Worm (Caenorhabditis elegans) whole organism, mixed stage, embryonic: ENCODE measurements around the gene npr-36.

ENCODE experiments used
- M03D4.4 ChIP-seq: sonication (generic microtip); optimal IDR thresholded peaks from 2 replicates; lab custom pipeline; 2017; ENCODE audit warnings: mild to moderate bottlenecking, missing genetic modification characterization, missing compliant biosample characterization
- bed-3 ChIP-seq: fragments of 200-800 bp; sonication (Bioruptor generic); optimal IDR thresholded peaks from 3 replicates; lab custom pipeline; 2018; ENCODE audit warnings: mild to moderate bottlenecking, missing genetic modification characterization, moderate library complexity, missing compliant biosample characterization
- blmp-1 ChIP-seq: fragments of 150-350 bp; optimal IDR thresholded peaks from 2 replicates; lab custom pipeline; 2014; ENCODE audit warnings: missing biosample characterization, missing genetic modification characterization
- ceh-39 ChIP-seq: fragments of 150-350 bp; optimal IDR thresholded peaks from 2 replicates; lab custom pipeline; 2014; ENCODE audit warnings: missing biosample characterization, missing genetic modification characterization
- ceh-43 ChIP-seq: fragments of 200-800 bp; sonication (Bioruptor generic); optimal IDR thresholded peaks from 2 replicates; lab custom pipeline; 2018; ENCODE audit warnings: mild to moderate bottlenecking, missing genetic modification characterization, moderate library complexity, missing compliant biosample characterization
- ceh-83 ChIP-seq: fragments of 200-800 bp; sonication (Bioruptor generic); optimal IDR thresholded peaks from 2 replicates; lab custom pipeline; 2018; ENCODE audit warnings: mild to moderate bottlenecking, missing genetic modification characterization, missing compliant biosample characterization
- ces-1 ChIP-seq: fragments of 150-350 bp; optimal IDR thresholded peaks from 2 replicates; lab custom pipeline; 2014; ENCODE audit warnings: missing biosample characterization, missing genetic modification reagents, missing genetic modification characterization
- cnd-1 ChIP-seq: fragments of 200-800 bp; sonication (Bioruptor generic); optimal IDR thresholded peaks from 2 replicates; lab custom pipeline; 2018; ENCODE audit warnings: mild to moderate bottlenecking, missing genetic modification characterization, missing compliant biosample characterization
- drap-1 ChIP-seq: fragments of 200-800 bp; sonication (Bioruptor generic); optimal IDR thresholded peaks from 3 replicates; lab custom pipeline; 2018; ENCODE audit warnings: mild to moderate bottlenecking, missing genetic modification characterization, missing compliant biosample characterization
- flh-1 ChIP-seq: fragments of 200-800 bp; sonication (Bioruptor generic); optimal IDR thresholded peaks from 2 replicates; lab custom pipeline; 2018; ENCODE audit warnings: mild to moderate bottlenecking, missing genetic modification characterization, moderate library complexity, missing compliant biosample characterization
- ham-2 ChIP-seq: fragments of 200-800 bp; sonication (Bioruptor generic); optimal IDR thresholded peaks from 2 replicates; lab custom pipeline; 2018; ENCODE audit warnings: mild to moderate bottlenecking, missing genetic modification characterization, missing compliant biosample characterization
- hlh-1 ChIP-seq: fragments of 150-350 bp; optimal IDR thresholded peaks from 2 replicates; lab custom pipeline; 2014; ENCODE audit warnings: missing biosample characterization, missing genetic modification reagents, missing genetic modification characterization
- lin-13 ChIP-seq: fragments of 150-350 bp; optimal IDR thresholded peaks from 2 replicates; lab custom pipeline; 2014; ENCODE audit warnings: missing biosample characterization, missing genetic modification characterization
- lin-32 ChIP-seq: fragments of 200-800 bp; sonication (Bioruptor generic); optimal IDR thresholded peaks from 2 replicates; lab custom pipeline; 2018; ENCODE audit warnings: mild to moderate bottlenecking, missing genetic modification characterization, missing compliant biosample characterization
- lsy-2 ChIP-seq: fragments of 150-350 bp; optimal IDR thresholded peaks from 2 replicates; lab custom pipeline; 2014; ENCODE audit warnings: missing biosample characterization, missing genetic modification characterization
- mab-5 ChIP-seq: fragments of 150-350 bp; optimal IDR thresholded peaks from 2 replicates; lab custom pipeline; 2014; ENCODE audit warnings: missing biosample characterization, missing genetic modification characterization
- mep-1 ChIP-seq: fragments of 150-350 bp; optimal IDR thresholded peaks from 2 replicates; lab custom pipeline; 2017; ENCODE audit warnings: missing biosample characterization, missing genetic modification reagents, missing genetic modification characterization, inconsistent platforms
- mls-2 ChIP-seq: sonication (generic microtip); optimal IDR thresholded peaks from 2 replicates; lab custom pipeline; 2016; ENCODE audit warnings: mild to moderate bottlenecking, missing genetic modification characterization, moderate library complexity, missing compliant biosample characterization
- nhr-12 ChIP-seq: fragments of 150-350 bp; optimal IDR thresholded peaks from 2 replicates; lab custom pipeline; 2014; ENCODE audit warnings: missing biosample characterization, missing genetic modification characterization
- nhr-2 ChIP-seq: fragments of 150-350 bp; optimal IDR thresholded peaks from 2 replicates; lab custom pipeline; 2014; ENCODE audit warnings: missing biosample characterization, missing genetic modification characterization
- nhr-237 ChIP-seq: fragments of 150-350 bp; optimal IDR thresholded peaks from 2 replicates; lab custom pipeline; 2014; ENCODE audit warnings: missing biosample characterization, missing genetic modification characterization
- nhr-28 ChIP-seq: fragments of 150-350 bp; optimal IDR thresholded peaks from 2 replicates; lab custom pipeline; 2014; ENCODE audit warnings: missing biosample characterization, missing genetic modification characterization
- nhr-76 ChIP-seq: sonication (generic microtip); optimal IDR thresholded peaks from 2 replicates; lab custom pipeline; 2017; ENCODE audit warnings: missing biosample characterization, missing genetic modification characterization
- sem-2 ChIP-seq: fragments of 200-800 bp; sonication (Bioruptor generic); optimal IDR thresholded peaks from 2 replicates; lab custom pipeline; 2018; ENCODE audit warnings: mild to moderate bottlenecking, missing genetic modification characterization, missing compliant biosample characterization
- snpc-4 ChIP-seq: fragments of 150-350 bp; optimal IDR thresholded peaks from 2 replicates; lab custom pipeline; 2014; ENCODE audit warnings: missing biosample characterization, missing genetic modification characterization
- sptf-1 ChIP-seq: sonication (generic microtip); optimal IDR thresholded peaks from 2 replicates; lab custom pipeline; 2017; ENCODE audit warnings: mild to moderate bottlenecking, missing genetic modification characterization, moderate library complexity, missing compliant biosample characterization
- unc-120 ChIP-seq: sonication (generic microtip); optimal IDR thresholded peaks from 2 replicates; lab custom pipeline; 2017; ENCODE audit warnings: missing genetic modification characterization, missing compliant biosample characterization; ENCODE audit not compliant: poor library complexity, severe bottlenecking
- unc-62 ChIP-seq: fragments of 150-350 bp; optimal IDR thresholded peaks from 2 replicates; lab custom pipeline; 2014; ENCODE audit warnings: missing biosample characterization, missing genetic modification reagents, missing genetic modification characterization
- zip-8 ChIP-seq: fragments of 150-350 bp; optimal IDR thresholded peaks from 2 replicates; lab custom pipeline; 2014; ENCODE audit warnings: missing biosample characterization, missing genetic modification characterization
- ztf-11 ChIP-seq: fragments of 150-350 bp; optimal IDR thresholded peaks from 2 replicates; lab custom pipeline; 2014; ENCODE audit warnings: missing biosample characterization, missing genetic modification characterization

The npr-36 gene

DNA sequence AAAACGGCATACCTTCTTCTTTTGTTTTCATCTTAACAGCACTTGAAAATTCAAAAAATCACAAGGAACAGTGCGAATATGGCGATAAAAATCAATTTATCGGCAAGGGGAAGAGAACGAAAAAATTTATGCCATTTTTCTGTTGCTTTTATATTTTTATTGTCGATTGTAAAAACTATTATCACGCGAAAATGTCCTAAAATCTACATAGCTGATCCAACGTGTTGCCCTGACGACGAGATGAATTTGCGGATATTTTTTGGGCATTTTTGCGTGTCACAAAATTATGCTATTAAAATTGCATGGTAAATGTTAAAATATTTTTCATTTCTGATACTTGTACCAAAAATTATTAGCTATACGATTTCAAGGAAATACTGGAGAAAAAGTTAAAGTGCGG is 22.4 kb downstream of the npr-36 start, which contains the start of gene F10D7.4:
Gene F10D7.4, minus strand, starts transcription at position 101 of the 400 bp plus-strand sequence.
- TF ChIP-seq mep-1 (tag; lab: Kevin White, UChicago) (no peak), snpc-4 (tag; lab: Kevin White, UChicago) (no peak)

DNA sequence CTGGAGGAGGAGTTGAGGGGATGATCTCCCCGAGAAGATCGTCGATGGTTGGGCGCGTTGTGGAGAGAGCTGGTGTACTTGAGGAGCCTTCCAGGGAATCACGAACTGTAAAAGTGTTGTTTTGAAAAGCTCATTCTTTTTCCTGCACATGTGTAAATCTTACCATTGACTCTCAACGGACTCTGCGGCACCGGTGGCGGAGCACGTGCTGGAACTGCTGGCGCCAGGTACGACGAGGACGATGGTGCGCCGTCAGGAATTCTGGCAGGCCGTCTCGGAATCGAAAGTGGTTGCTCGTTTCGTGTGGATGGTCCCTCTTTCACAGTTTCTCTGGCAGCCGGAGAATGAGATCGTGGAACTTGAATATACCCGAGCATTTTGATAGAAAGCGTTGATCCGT is 24.8 kb downstream of the npr-36 start:
- no peak for TF ChIP-seq drap-1

DNA sequence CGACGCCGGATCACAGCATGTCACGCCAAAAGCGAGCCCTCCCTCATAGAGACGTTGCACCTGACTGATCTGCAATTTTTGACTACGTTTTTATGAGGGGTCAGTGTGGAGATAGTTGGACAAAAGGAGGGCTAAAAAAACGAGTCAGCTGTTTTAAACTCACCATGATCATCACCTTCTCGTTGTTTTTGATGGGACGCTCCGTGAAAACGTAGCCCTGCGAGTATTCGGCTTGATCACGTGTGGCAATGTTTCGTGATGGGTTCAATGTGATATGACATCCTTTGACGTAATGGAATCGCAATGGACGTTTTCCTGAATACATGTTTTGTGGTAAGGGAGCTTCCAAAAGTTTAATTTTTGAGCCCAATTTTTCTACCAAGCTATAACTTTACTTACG is 25.6 kb downstream of the npr-36 start:
- TF ChIP-seq lsy-2 (tag; lab: Kevin White, UChicago) (no peak), mls-2 (tag; lab: Kevin White, UChicago) (no peak), nhr-12 (tag; lab: Kevin White, UChicago) (no peak), nhr-76 (tag; lab: Kevin White, UChicago) (no peak), sem-2 (GFP tag; lab: Kevin White, UChicago) (no peak), mep-1 (tag; lab: Kevin White, UChicago) (no peak), ces-1 (no peak), unc-62 (no peak), nhr-2 (tag; lab: Kevin White, UChicago) (no peak), cnd-1 (tag; lab: Kevin White, UChicago) (no peak), lin-13 (tag; lab: Kevin White, UChicago) (no peak), bed-3 (GFP tag; lab: Kevin White, UChicago) (no peak), nhr-28 (tag; lab: Kevin White, UChicago) (no peak), mab-5 (tag; lab: Kevin White, UChicago) (no peak), ztf-11 (tag; lab: Kevin White, UChicago) (no peak), hlh-1 (tag; lab: Kevin White, UChicago) (no peak), flh-1 (GFP tag; lab: Kevin White, UChicago) (no peak), drap-1 (no peak), zip-8 (tag; lab: Kevin White, UChicago) (no peak)

ce11 chrX:17386130-17386529 is 26.6 kb downstream of the npr-36 start:
- TF ChIP-seq ceh-43 (GFP tag; lab: Kevin White, UChicago) (no peak), sem-2 (GFP tag; lab: Kevin White, UChicago) (no peak), M03D4.4 (no peak), snpc-4 (tag; lab: Kevin White, UChicago) (no peak), ceh-83 (GFP tag; lab: Kevin White, UChicago) (no peak), cnd-1 (tag; lab: Kevin White, UChicago) (no peak), nhr-76 (tag; lab: Kevin White, UChicago) (no peak), ceh-39 (no peak), lsy-2 (tag; lab: Kevin White, UChicago) (no peak), unc-120 (tag; lab: Kevin White, UChicago) (no peak), ztf-11 (tag; lab: Kevin White, UChicago) (no peak), lin-32 (no peak), lin-13 (tag; lab: Kevin White, UChicago) (no peak), ces-1 (no peak), flh-1 (GFP tag; lab: Kevin White, UChicago) (no peak), drap-1 (no peak), mep-1 (tag; lab: Kevin White, UChicago) (no peak), nhr-12 (tag; lab: Kevin White, UChicago) (no peak), hlh-1 (tag; lab: Kevin White, UChicago) (no peak)
- TF ChIP-seq, all 35 proteins: peak for 0

DNA sequence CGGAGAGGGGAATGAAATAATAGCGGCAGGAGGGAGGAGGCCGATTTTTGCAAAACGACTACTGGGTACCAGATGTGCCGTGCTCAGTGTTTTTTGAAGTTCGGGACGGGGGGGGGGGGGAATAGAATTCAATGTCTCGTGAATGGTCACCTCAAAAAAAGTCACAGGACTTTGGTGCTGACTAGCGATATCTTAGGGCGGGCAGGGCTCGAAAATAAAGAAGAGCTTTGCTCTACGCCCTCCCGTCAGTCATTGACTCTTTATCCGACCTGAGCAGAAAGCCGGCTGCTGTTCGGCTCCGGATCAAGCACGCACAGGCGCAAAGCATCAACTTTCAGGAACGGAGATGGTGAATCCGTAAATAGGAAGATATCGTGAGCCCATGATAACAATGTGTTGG is 31.0 kb downstream of the npr-36 start:
- TF ChIP-seq nhr-12 (tag; lab: Kevin White, UChicago) (no peak), sptf-1 (tag; lab: Kevin White, UChicago) (no peak), mep-1 (tag; lab: Kevin White, UChicago) (no peak), ces-1 (no peak), mab-5 (tag; lab: Kevin White, UChicago) (no peak), unc-62 (no peak), ceh-83 (GFP tag; lab: Kevin White, UChicago) (no peak), lin-32 (no peak), nhr-2 (tag; lab: Kevin White, UChicago) (no peak), nhr-237 (tag; lab: Kevin White, UChicago) (no peak), ham-2 (no peak), drap-1 (no peak), snpc-4 (tag; lab: Kevin White, UChicago) (no peak), blmp-1 (no peak), unc-120 (tag; lab: Kevin White, UChicago) (no peak)
